Worm (Caenorhabditis elegans) whole organism, young adult: ENCODE measurements around the gene Y39A1C.1.

ENCODE experiments used
- B0336.3 ChIP-seq: fragments of 200-800 bp; sonication (Bioruptor generic); IDR thresholded peaks from 2 replicates; pipeline ENCODE4 v1.3.6; 2022; ENCODE audit warnings: missing genetic modification characterization, missing compliant biosample characterization
- C06A6.2 ChIP-seq: fragments of 200-800 bp; sonication (Bioruptor generic); conservative IDR thresholded peaks from 2 replicates; pipeline ENCODE4 v1.3.6; 2022; ENCODE audit warnings: missing genetic modification characterization, missing compliant biosample characterization
- F22D6.2 ChIP-seq: sonication (generic microtip); optimal IDR thresholded peaks from 2 replicates; lab custom pipeline; 2016; ENCODE audit warnings: mild to moderate bottlenecking, missing genetic modification characterization, missing compliant biosample characterization
- F23B12.7 ChIP-seq: sonication (generic microtip); optimal IDR thresholded peaks from 2 replicates; lab custom pipeline; 2017; ENCODE audit warnings: missing genetic modification characterization, mild to moderate bottlenecking, missing compliant biosample characterization, antibody characterized with exemption, moderate library complexity; ENCODE audit not compliant: insufficient read depth
- F39B2.1 ChIP-seq: fragments of 200-800 bp; sonication (Bioruptor generic); IDR thresholded peaks from 2 replicates; pipeline ENCODE4 v1.3.6; 2022; ENCODE audit warnings: missing genetic modification reagents, missing genetic modification characterization, missing compliant biosample characterization
- F52B5.7 ChIP-seq: sonication (generic microtip); optimal IDR thresholded peaks from 2 replicates; lab custom pipeline; 2016; ENCODE audit warnings: mild to moderate bottlenecking, missing genetic modification characterization, missing compliant biosample characterization
- Y53F4B.3 ChIP-seq: fragments of 200-800 bp; sonication (Bioruptor generic); IDR thresholded peaks from 2 replicates; pipeline ENCODE4 v1.3.6; 2022; ENCODE audit warnings: missing genetic modification reagents, missing genetic modification characterization, missing compliant biosample characterization
- Y53G8AR.9 ChIP-seq: fragments of 200-800 bp; sonication (Bioruptor generic); conservative IDR thresholded peaks from 2 replicates; pipeline ENCODE4 v1.3.6; 2022; ENCODE audit warnings: missing genetic modification reagents, missing genetic modification characterization, missing compliant biosample characterization
- Y95B8A.8 ChIP-seq: fragments of 200-800 bp; sonication (Bioruptor generic); IDR thresholded peaks from 2 replicates; pipeline ENCODE4 v1.3.6; 2022; ENCODE audit warnings: missing genetic modification reagents, missing genetic modification characterization, missing compliant biosample characterization
- ZK185.1 ChIP-seq: sonication (generic microtip); optimal IDR thresholded peaks from 2 replicates; lab custom pipeline; 2016; ENCODE audit warnings: mild to moderate bottlenecking, missing genetic modification characterization, missing compliant biosample characterization; ENCODE audit not compliant: poor library complexity, severe bottlenecking
- atf-7 ChIP-seq: sonication (generic microtip); optimal IDR thresholded peaks from 2 replicates; lab custom pipeline; 2017; ENCODE audit warnings: mild to moderate bottlenecking, missing genetic modification characterization, missing compliant biosample characterization
- attf-5 ChIP-seq: fragments of 200-800 bp; sonication (Bioruptor generic); optimal IDR thresholded peaks from 2 replicates; lab custom pipeline; 2018; ENCODE audit warnings: mild to moderate bottlenecking, missing genetic modification characterization, missing compliant biosample characterization
- cebp-1 ChIP-seq, 2 experiments: fragments of 200-800 bp in 1 of 2; sonication (Bioruptor generic) in 1 of 2; sonication (generic microtip) in 1 of 2; IDR thresholded peaks in 1 of 2; optimal IDR thresholded peaks in 1 of 2; 2 replicates each; pipeline versions ENCODE4 v1.3.6 to Lab custom; 2017 to 2022; ENCODE audit warnings: missing compliant biosample characterization in 2 of 2, missing genetic modification characterization in 2 of 2, mild to moderate bottlenecking in 1 of 2, missing genetic modification reagents in 1 of 2, moderate library complexity in 1 of 2
- ceh-100 ChIP-seq: fragments of 200-800 bp; sonication (Bioruptor generic); IDR thresholded peaks from 2 replicates; pipeline ENCODE4 v1.3.6; 2022; ENCODE audit warnings: missing genetic modification reagents, missing genetic modification characterization, missing compliant biosample characterization
- efl-1 ChIP-seq: fragments of 150-350 bp; optimal IDR thresholded peaks from 2 replicates; lab custom pipeline; 2014; ENCODE audit warnings: missing biosample characterization, missing genetic modification reagents, missing genetic modification characterization
- egl-44 ChIP-seq: fragments of 200-800 bp; sonication (Bioruptor generic); IDR thresholded peaks from 2 replicates; pipeline ENCODE4 v1.3.6; 2022; ENCODE audit warnings: missing genetic modification reagents, missing genetic modification characterization, missing compliant biosample characterization
- him-1 ChIP-seq: sonication (generic microtip); optimal IDR thresholded peaks from 2 replicates; lab custom pipeline; 2016; ENCODE audit warnings: missing genotype, missing genetic modification reagents, missing genetic modification characterization, missing compliant biosample characterization
- hmg-1.2 ChIP-seq: fragments of 200-800 bp; sonication (Bioruptor generic); IDR thresholded peaks from 2 replicates; pipeline ENCODE4 v1.3.6; 2022; ENCODE audit warnings: missing genetic modification reagents, missing genetic modification characterization, missing compliant biosample characterization
- hmg-20 ChIP-seq: fragments of 200-800 bp; sonication (Bioruptor generic); IDR thresholded peaks from 2 replicates; pipeline ENCODE4 v1.3.6; 2022; ENCODE audit warnings: missing genetic modification reagents, missing genetic modification characterization, missing compliant biosample characterization
- hsf-1 ChIP-seq: fragments of 200-800 bp; sonication (Bioruptor generic); IDR thresholded peaks from 2 replicates; pipeline ENCODE4 v1.3.6; 2022; ENCODE audit warnings: missing genetic modification reagents, missing genetic modification characterization, missing compliant biosample characterization
- let-526 ChIP-seq: fragments of 200-800 bp; sonication (Bioruptor generic); IDR thresholded peaks from 2 replicates; pipeline ENCODE4 v1.3.6; 2022; ENCODE audit warnings: missing genetic modification reagents, missing genetic modification characterization, missing compliant biosample characterization
- let-607 ChIP-seq, 2 experiments: fragments of 200-800 bp in 1 of 2; sonication (Bioruptor generic) in 1 of 2; sonication (generic microtip) in 1 of 2; optimal IDR thresholded peaks; 2 replicates each; lab custom pipeline; 2016 to 2018; ENCODE audit warnings: mild to moderate bottlenecking in 2 of 2, missing compliant biosample characterization in 2 of 2, missing genetic modification characterization in 2 of 2, moderate library complexity in 2 of 2, missing genotype in 1 of 2
- lin-40 ChIP-seq: sonication (generic microtip); optimal IDR thresholded peaks from 2 replicates; lab custom pipeline; 2016; ENCODE audit warnings: missing genetic modification characterization, mild to moderate bottlenecking, missing compliant biosample characterization, missing genotype, missing genetic modification reagents
- lir-1 ChIP-seq: fragments of 200-800 bp; sonication (Bioruptor generic); conservative IDR thresholded peaks from 2 replicates; pipeline ENCODE4 v1.3.6; 2022; ENCODE audit warnings: missing genetic modification reagents, missing genetic modification characterization, missing compliant biosample characterization
- lsl-1 ChIP-seq: fragments of 200-800 bp; sonication (Bioruptor generic); optimal IDR thresholded peaks from 2 replicates; lab custom pipeline; 2018; ENCODE audit warnings: mild to moderate bottlenecking, missing genetic modification characterization, moderate library complexity, missing compliant biosample characterization
- madf-10 ChIP-seq: sonication (generic microtip); optimal IDR thresholded peaks from 2 replicates; lab custom pipeline; 2016; ENCODE audit warnings: mild to moderate bottlenecking, missing genetic modification characterization, missing compliant biosample characterization
- madf-8 ChIP-seq: fragments of 200-800 bp; sonication (Bioruptor generic); conservative IDR thresholded peaks from 2 replicates; pipeline ENCODE4 v1.3.6; 2022; ENCODE audit warnings: missing genetic modification reagents, missing genetic modification characterization, missing compliant biosample characterization
- mcd-1 ChIP-seq: fragments of 200-800 bp; sonication (Bioruptor generic); IDR thresholded peaks from 2 replicates; pipeline ENCODE4 v1.3.6; 2022; ENCODE audit warnings: missing genetic modification reagents, missing genetic modification characterization, missing compliant biosample characterization
- mel-28 ChIP-seq: sonication (generic microtip); optimal IDR thresholded peaks from 2 replicates; lab custom pipeline; 2016; ENCODE audit warnings: borderline replicate concordance, mild to moderate bottlenecking, missing genetic modification characterization, missing compliant biosample characterization
- nfyb-1 ChIP-seq: fragments of 200-800 bp; sonication (Bioruptor generic); IDR thresholded peaks from 2 replicates; pipeline ENCODE4 v1.3.6; 2022; ENCODE audit warnings: missing genetic modification reagents, missing genetic modification characterization, missing compliant biosample characterization
- nhr-80 ChIP-seq: sonication (generic microtip); optimal IDR thresholded peaks from 2 replicates; lab custom pipeline; 2016; ENCODE audit warnings: missing genetic modification characterization, missing compliant biosample characterization
- pbrm-1 ChIP-seq: fragments of 200-800 bp; sonication (Bioruptor generic); IDR thresholded peaks from 2 replicates; pipeline ENCODE4 v1.3.6; 2022; ENCODE audit warnings: missing genetic modification reagents, missing genetic modification characterization, missing compliant biosample characterization
- repo-1 ChIP-seq: sonication (generic microtip); optimal IDR thresholded peaks from 2 replicates; lab custom pipeline; 2017; ENCODE audit warnings: mild to moderate bottlenecking, missing genetic modification characterization, missing compliant biosample characterization
- rpc-1 ChIP-seq, 2 experiments: fragments of 150-350 bp in 1 of 2; sonication (generic microtip) in 1 of 2; optimal IDR thresholded peaks; 2 replicates each; lab custom pipeline; 2014 to 2018; ENCODE audit warnings: missing biosample characterization in 1 of 2, missing genetic modification characterization in 1 of 2, missing genetic modification reagents in 1 of 2, missing genotype in 1 of 2
- snpc-1.3 ChIP-seq: sonication (generic microtip); optimal IDR thresholded peaks from 2 replicates; lab custom pipeline; 2017; ENCODE audit warnings: missing genetic modification characterization, mild to moderate bottlenecking, missing compliant biosample characterization, antibody characterized with exemption, moderate library complexity, missing genotype, missing genetic modification reagents; ENCODE audit not compliant: insufficient read depth
- snpc-3.4 ChIP-seq: sonication (generic microtip); optimal IDR thresholded peaks from 2 replicates; lab custom pipeline; 2017; ENCODE audit warnings: missing genetic modification characterization, mild to moderate bottlenecking, missing compliant biosample characterization, antibody characterized with exemption, moderate library complexity, missing genotype, missing genetic modification reagents
- somi-1 ChIP-seq: fragments of 200-800 bp; sonication (Bioruptor generic); optimal IDR thresholded peaks from 2 replicates; lab custom pipeline; 2018; ENCODE audit warnings: mild to moderate bottlenecking, missing genetic modification characterization, missing compliant biosample characterization
- tbp1 ChIP-seq: fragments of 200-800 bp; sonication (Bioruptor generic); optimal IDR thresholded peaks from 2 replicates; lab custom pipeline; 2018; ENCODE audit warnings: mild to moderate bottlenecking, missing genetic modification characterization, missing compliant biosample characterization
- unc-62 ChIP-seq: fragments of 150-350 bp; optimal IDR thresholded peaks from 2 replicates; lab custom pipeline; 2014; ENCODE audit warnings: missing biosample characterization, missing genetic modification reagents, missing genetic modification characterization
- xnd-1 ChIP-seq: sonication (generic microtip); optimal IDR thresholded peaks from 2 replicates; lab custom pipeline; 2016; ENCODE audit warnings: missing genotype, missing genetic modification reagents, missing genetic modification characterization, missing compliant biosample characterization
- ztf-18 ChIP-seq: sonication (generic microtip); optimal IDR thresholded peaks from 2 replicates; lab custom pipeline; 2016; ENCODE audit warnings: missing genotype, mild to moderate bottlenecking, missing genetic modification characterization, missing compliant biosample characterization
- ztf-26 ChIP-seq: sonication (generic microtip); optimal IDR thresholded peaks from 2 replicates; lab custom pipeline; 2017; ENCODE audit warnings: missing genetic modification characterization, missing compliant biosample characterization

Gene Y39A1C.1

ce11 chrIII:10831483-10831882 is 23.8 kb upstream of the Y39A1C.1 start:
- no peak for TF ChIP-seq Y53F4B.3 (GFP tag; lab: Robert Waterston, UW)
- no peak for TF ChIP-seq F52B5.7 (tag; lab: Kevin White, UChicago)
- TF ChIP-seq F23B12.7 (tag; lab: Kevin White, UChicago): no peak

ce11 chrIII:10832636-10833035 is 22.6 kb upstream of the Y39A1C.1 start, which contains the start of gene sbsp-1:
Gene sbsp-1 (plus strand): TSS chrIII:10832936.
- TF ChIP-seq hmg-1.2 (GFP tag; lab: Robert Waterston, UW): peak; percentile 87
- no peak for TF ChIP-seq mcd-1 (GFP tag; lab: Robert Waterston, UW)

- TF ChIP-seq atf-7 (tag; lab: Kevin White, UChicago) (no peak), mel-28 (no peak), let-607 (tag; optimal IDR thresholded peaks at IDR 0.05; lab: Kevin White, UChicago) (peak in 1 of 2 experiments; percentile 39), ztf-18 (tag; lab: Kevin White, UChicago) (peak; percentile 94), ztf-26 (peak; percentile 35), repo-1 (tag; lab: Kevin White, UChicago) (peak; percentile 63), Y95B8A.8 (GFP tag; lab: Robert Waterston, UW) (0 out of 2 replicates have a peak, but pooled peaks have one; percentile 52), cebp-1 (GFP tag; IDR thresholded peaks at IDR 0.05; lab: Robert Waterston, UW) (no peak), cebp-1 (tag; optimal IDR thresholded peaks at IDR 0.05; lab: Kevin White, UChicago) (peak; percentile 77), lin-40 (tag; lab: Kevin White, UChicago) (peak; percentile 89), snpc-3.4 (peak; percentile 61), nhr-80 (tag; lab: Kevin White, UChicago) (peak; percentile 2), him-1 (tag; lab: Kevin White, UChicago) (no peak), lsl-1 (GFP tag; lab: Kevin White, UChicago) (peak; percentile 52), F22D6.2 (tag; lab: Kevin White, UChicago) (peak; percentile 36), let-526 (no peak), Y53F4B.3 (GFP tag; lab: Robert Waterston, UW) (no peak), ceh-100 (GFP tag; lab: Robert Waterston, UW) (peak; percentile 82), Y53G8AR.9 (GFP tag; lab: Robert Waterston, UW) (peak; percentile 92), egl-44 (GFP tag; lab: Robert Waterston, UW) (no peak), madf-8 (peak; percentile 42), F39B2.1 (GFP tag; lab: Robert Waterston, UW) (0 out of 2 replicates have a peak, but pooled peaks have one; percentile 27), hmg-20 (GFP tag; lab: Robert Waterston, UW) (peak; percentile 75; the same call in 1 of the 2 replicates), madf-10 (tag; lab: Kevin White, UChicago) (peak; percentile 31), lir-1 (GFP tag; lab: Robert Waterston, UW) (peak; percentile 52; the same call in 1 of the 2 replicates), tbp1 (GFP tag; lab: Kevin White, UChicago) (peak; percentile 52), xnd-1 (tag; lab: Kevin White, UChicago) (peak; percentile 31), C06A6.2 (GFP tag; lab: Robert Waterston, UW) (peak; percentile 49; the same call in 1 of the 2 replicates), hmg-1.2 (GFP tag; lab: Robert Waterston, UW) (peak; percentile 51), pbrm-1 (GFP tag; lab: Robert Waterston, UW) (no peak; the same call in 1 of the 2 replicates), somi-1 (GFP tag; lab: Kevin White, UChicago) (peak; percentile 8), snpc-1.3 (tag; lab: Kevin White, UChicago) (peak; percentile 25), mcd-1 (GFP tag; lab: Robert Waterston, UW) (peak; percentile 90), unc-62 (no peak), rpc-1 (optimal IDR thresholded peaks at IDR 0.05; lab: Kevin White, UChicago) (no peak), rpc-1 (tag; optimal IDR thresholded peaks at IDR 0.05; lab: Kevin White, UChicago) (no peak), attf-5 (GFP tag; lab: Kevin White, UChicago) (peak; percentile 68), efl-1 (GFP tag; lab: Kevin White, UChicago) (peak; percentile 19), B0336.3 (GFP tag; lab: Robert Waterston, UW) (no peak; the same call in 1 of the 2 replicates), ZK185.1 (tag; lab: Kevin White, UChicago) (peak; percentile 79), nfyb-1 (GFP tag; lab: Robert Waterston, UW) (peak; percentile 95), hsf-1 (GFP tag; lab: Robert Waterston, UW) (peak; percentile 63; the same call in 1 of the 2 replicates)
Observed at ce11 chrIII:10844873-10845272, 10.4 kb upstream of the Y39A1C.1 start, which contains the start of gene pde-12. Gene pde-12 (minus strand): TSS chrIII:10845020.
